Fruit fly (Drosophila melanogaster) whole organism, embryonic: ENCODE results near the gene CG7298.

Experiments
- Aef1 ChIP-seq: fragments of 200-800 bp; sonication (Bioruptor generic); IDR thresholded peaks from 3 replicates; pipeline ENCODE4 v1.3.6; 2022; ENCODE audit warnings: missing biosample characterization, missing genetic modification characterization
- Antp ChIP-seq: fragments of 200-800 bp; sonication (Bioruptor generic); optimal IDR thresholded peaks from 3 replicates; lab custom pipeline; 2016; ENCODE audit warnings: missing biosample characterization, missing genetic modification characterization
- Asciz ChIP-seq: fragments of 200-800 bp; sonication (Bioruptor generic); optimal IDR thresholded peaks from 2 replicates; lab custom pipeline; 2017; ENCODE audit warnings: missing biosample characterization, mild to moderate bottlenecking, missing genetic modification characterization, missing genetic modification reagents
- Bdp1 ChIP-seq: fragments of 200-800 bp; sonication (Bioruptor generic); optimal IDR thresholded peaks from 3 replicates; lab custom pipeline; 2016; ENCODE audit warnings: missing biosample characterization, missing genetic modification characterization
- CG10462 ChIP-seq: fragments of 200-800 bp; sonication (Bioruptor generic); optimal IDR thresholded peaks from 2 replicates; lab custom pipeline; 2016; ENCODE audit warnings: missing biosample characterization, missing genetic modification characterization
- CG11085 ChIP-seq: fragments of 200-800 bp; sonication (Bioruptor generic); IDR thresholded peaks from 2 replicates; pipeline ENCODE4 v1.3.6; 2022; ENCODE audit warnings: missing biosample characterization, missing genetic modification characterization
- CG12155 ChIP-seq: fragments of 200-800 bp; sonication (Bioruptor generic); optimal IDR thresholded peaks from 3 replicates; lab custom pipeline; 2016; ENCODE audit warnings: missing biosample characterization, missing genetic modification characterization
- CG13296 ChIP-seq: fragments of 200-800 bp; sonication (Bioruptor generic); optimal IDR thresholded peaks from 3 replicates; lab custom pipeline; 2018; ENCODE audit warnings: missing biosample characterization, mild to moderate bottlenecking, missing genetic modification characterization
- CG13894 ChIP-seq: fragments of 200-800 bp; sonication (Bioruptor generic); optimal IDR thresholded peaks from 3 replicates; lab custom pipeline; 2018; ENCODE audit warnings: missing biosample characterization, mild to moderate bottlenecking, missing genetic modification characterization, moderate library complexity
- CG14965 ChIP-seq: fragments of 200-800 bp; sonication (Bioruptor generic); optimal IDR thresholded peaks from 2 replicates; lab custom pipeline; 2016; ENCODE audit warnings: missing biosample characterization, missing genetic modification characterization, borderline replicate concordance
- CG17361 ChIP-seq: fragments of 200-800 bp; sonication (Bioruptor generic); IDR thresholded peaks from 3 replicates; pipeline ENCODE4 v1.3.6; 2022; ENCODE audit warnings: missing biosample characterization, missing genetic modification characterization
- CG17912 ChIP-seq: fragments of 200-800 bp; sonication (Bioruptor generic); optimal IDR thresholded peaks from 2 replicates; lab custom pipeline; 2018; ENCODE audit warnings: missing biosample characterization, mild to moderate bottlenecking, missing genetic modification characterization
- CG18262 ChIP-seq: fragments of 200-800 bp; optimal IDR thresholded peaks from 3 replicates; lab custom pipeline; 2019; ENCODE audit warnings: missing biosample characterization, mild to moderate bottlenecking, missing genetic modification characterization, moderate library complexity
- CG1832 ChIP-seq: fragments of 200-800 bp; sonication (Bioruptor generic); optimal IDR thresholded peaks from 2 replicates; lab custom pipeline; 2017; ENCODE audit warnings: missing biosample characterization, mild to moderate bottlenecking, missing genetic modification characterization, inconsistent platforms
- CG31388 ChIP-seq: fragments of 200-800 bp; sonication (Bioruptor generic); optimal IDR thresholded peaks from 2 replicates; lab custom pipeline; 2016; ENCODE audit warnings: missing biosample characterization, missing genetic modification characterization
- CG32532 ChIP-seq: fragments of 200-800 bp; sonication (Bioruptor generic); IDR thresholded peaks from 2 replicates; pipeline ENCODE4 v1.3.6; 2022; ENCODE audit warnings: missing biosample characterization, missing genetic modification characterization
- CG3281 ChIP-seq: fragments of 200-800 bp; sonication (Bioruptor generic); optimal IDR thresholded peaks from 3 replicates; lab custom pipeline; 2017; ENCODE audit warnings: missing biosample characterization, mild to moderate bottlenecking, missing genetic modification characterization
- CG4328 ChIP-seq: fragments of 200-800 bp; sonication (Bioruptor generic); optimal IDR thresholded peaks from 3 replicates; lab custom pipeline; 2017; ENCODE audit warnings: missing biosample characterization, missing genetic modification reagents, missing genetic modification characterization
- CG4360 ChIP-seq: fragments of 200-800 bp; sonication (Bioruptor generic); IDR thresholded peaks from 2 replicates; pipeline ENCODE4 v1.3.6; 2022; ENCODE audit warnings: missing biosample characterization, missing genetic modification characterization
- CG5180 ChIP-seq: fragments of 200-800 bp; sonication (Bioruptor generic); optimal IDR thresholded peaks from 3 replicates; lab custom pipeline; 2017; ENCODE audit warnings: missing biosample characterization, missing genetic modification characterization, mild to moderate bottlenecking, moderate library complexity, missing genetic modification reagents
- CG7271 ChIP-seq: fragments of 200-800 bp; sonication (Bioruptor generic); optimal IDR thresholded peaks from 2 replicates; lab custom pipeline; 2018; ENCODE audit warnings: missing biosample characterization, mild to moderate bottlenecking, missing genetic modification characterization, moderate library complexity
- CG7745 ChIP-seq: fragments of 200-800 bp; sonication (Bioruptor generic); optimal IDR thresholded peaks from 2 replicates; lab custom pipeline; 2018; ENCODE audit warnings: missing biosample characterization, mild to moderate bottlenecking, missing genetic modification characterization, moderate library complexity
- Dll ChIP-seq: fragments of 200-800 bp; sonication (Bioruptor generic); IDR thresholded peaks from 4 replicates; pipeline ENCODE4 v1.3.6; 2022; ENCODE audit warnings: missing biosample characterization, missing genetic modification characterization; ENCODE audit not compliant: partially characterized antibody
- Meics ChIP-seq: fragments of 200-800 bp; sonication (Bioruptor generic); optimal IDR thresholded peaks from 2 replicates; lab custom pipeline; 2017; ENCODE audit warnings: missing biosample characterization, mild to moderate bottlenecking, missing genetic modification characterization
- Opbp ChIP-seq: fragments of 200-800 bp; sonication (Bioruptor generic); IDR thresholded peaks from 3 replicates; pipeline ENCODE4 v1.3.6; 2022; ENCODE audit warnings: missing biosample characterization, missing genetic modification characterization; ENCODE audit not compliant: partially characterized antibody
- Sox100B ChIP-seq: fragments of 200-800 bp; sonication (Bioruptor generic); optimal IDR thresholded peaks from 3 replicates; lab custom pipeline; 2018; ENCODE audit warnings: missing biosample characterization, mild to moderate bottlenecking, missing genetic modification characterization
- Ssrp ChIP-seq: fragments of 200-800 bp; sonication (Bioruptor generic); optimal IDR thresholded peaks from 2 replicates; lab custom pipeline; 2018; ENCODE audit warnings: missing biosample characterization, mild to moderate bottlenecking, missing genetic modification characterization, moderate library complexity
- Stat92E ChIP-seq, 3 experiments: fragments of >200 bp in 2 of 3; fragments of 200-800 bp in 1 of 3; sonication (Bioruptor generic) in 1 of 3; optimal IDR thresholded peaks; 2 replicates each; lab custom pipeline; 2017 to 2019; ENCODE audit warnings: missing biosample characterization in 3 of 3, missing genetic modification characterization in 3 of 3, mild to moderate bottlenecking in 1 of 3, moderate library complexity in 1 of 3
- amos ChIP-seq: fragments of 200-800 bp; sonication (Bioruptor generic); IDR thresholded peaks from 2 replicates; pipeline ENCODE4 v1.3.6; 2022; ENCODE audit warnings: missing biosample characterization, missing genetic modification characterization; ENCODE audit not compliant: partially characterized antibody
- ara ChIP-seq: fragments of 200-800 bp; sonication (Bioruptor generic); IDR thresholded peaks from 2 replicates; pipeline ENCODE4 v1.3.6; 2022; ENCODE audit warnings: missing biosample characterization, missing genetic modification characterization
- bsh ChIP-seq, 2 experiments: fragments of 200-800 bp; sonication (Bioruptor generic); optimal IDR thresholded peaks; 2 replicates each; lab custom pipeline; 2017 to 2018; ENCODE audit warnings: mild to moderate bottlenecking in 2 of 2, missing biosample characterization in 2 of 2, missing genetic modification characterization in 2 of 2, moderate library complexity in 1 of 2
- cg ChIP-seq: fragments of 200-800 bp; sonication (Bioruptor generic); optimal IDR thresholded peaks from 3 replicates; lab custom pipeline; 2019; ENCODE audit warnings: missing biosample characterization, mild to moderate bottlenecking, missing genetic modification characterization, moderate library complexity
- ci ChIP-seq: fragments of 200-800 bp; sonication (Bioruptor generic); IDR thresholded peaks from 3 replicates; pipeline ENCODE4 v1.3.6; 2022; ENCODE audit warnings: missing biosample characterization, missing genetic modification characterization
- crc ChIP-seq: fragments of 200-800 bp; sonication (Bioruptor generic); optimal IDR thresholded peaks from 2 replicates; lab custom pipeline; 2016; ENCODE audit warnings: missing biosample characterization, missing genetic modification characterization
- dan ChIP-seq: fragments of 200-800 bp; sonication (Bioruptor generic); IDR thresholded peaks from 2 replicates; pipeline ENCODE4 v1.3.6; 2022; ENCODE audit warnings: missing biosample characterization, missing genetic modification characterization
- dimm ChIP-seq: fragments of 200-800 bp; sonication (Bioruptor generic); IDR thresholded peaks from 2 replicates; pipeline ENCODE4 v1.3.6; 2022; ENCODE audit warnings: missing biosample characterization, missing genetic modification characterization
- fd102C ChIP-seq: fragments of 200-800 bp; sonication (Bioruptor generic); optimal IDR thresholded peaks from 2 replicates; lab custom pipeline; 2018; ENCODE audit warnings: missing biosample characterization, mild to moderate bottlenecking, missing genetic modification characterization, moderate library complexity
- gcm2 ChIP-seq: fragments of 200-800 bp; sonication (Bioruptor generic); optimal IDR thresholded peaks from 2 replicates; lab custom pipeline; 2016; ENCODE audit warnings: missing biosample characterization, missing genetic modification characterization
- gro ChIP-seq: fragments of 200-800 bp; sonication (Bioruptor generic); optimal IDR thresholded peaks from 2 replicates; lab custom pipeline; 2016; ENCODE audit warnings: missing biosample characterization, missing genetic modification characterization
- ham ChIP-seq: fragments of 200-800 bp; sonication (Bioruptor generic); IDR thresholded peaks from 2 replicates; pipeline ENCODE4 v1.3.6; 2022; ENCODE audit warnings: missing biosample characterization, missing genetic modification characterization
- hbn ChIP-seq: fragments of 200-800 bp; sonication (Bioruptor generic); IDR thresholded peaks from 2 replicates; pipeline ENCODE4 v1.3.6; 2022; ENCODE audit warnings: missing biosample characterization, missing genetic modification characterization; ENCODE audit not compliant: partially characterized antibody
- nau ChIP-seq: fragments of 200-800 bp; sonication (Bioruptor generic); optimal IDR thresholded peaks from 3 replicates; lab custom pipeline; 2017; ENCODE audit warnings: missing biosample characterization, mild to moderate bottlenecking, missing genetic modification characterization, missing genetic modification reagents
- pb ChIP-seq: fragments of 200-800 bp; sonication (Bioruptor generic); optimal IDR thresholded peaks from 3 replicates; lab custom pipeline; 2016; ENCODE audit warnings: missing biosample characterization, missing genetic modification characterization
- prd ChIP-seq, 3 experiments: fragments of >200 bp in 2 of 3; fragments of 200-800 bp in 1 of 3; sonication (Bioruptor generic) in 1 of 3; optimal IDR thresholded peaks in 2 of 3; IDR thresholded peaks in 1 of 3; 2 replicates in 2 of 3; 3 replicates in 1 of 3; pipeline versions ENCODE4 v1.3.6 to Lab custom; 2017 to 2022; ENCODE audit warnings: missing biosample characterization in 1 of 3, missing genetic modification characterization in 1 of 3
- rib ChIP-seq: fragments of 200-800 bp; sonication (Bioruptor generic); IDR thresholded peaks from 2 replicates; pipeline ENCODE4 v1.3.6; 2022; ENCODE audit warnings: missing biosample characterization, missing genetic modification characterization
- sens ChIP-seq: fragments of 200-800 bp; sonication (Bioruptor generic); peaks from one replicate; lab custom pipeline; 2016; ENCODE audit warnings: missing biosample characterization, missing genetic modification characterization
- sima ChIP-seq: fragments of 200-800 bp; sonication (Bioruptor generic); optimal IDR thresholded peaks from 2 replicates; lab custom pipeline; 2016; ENCODE audit warnings: missing biosample characterization, missing genetic modification characterization
- tgo ChIP-seq: fragments of 200-800 bp; sonication (Bioruptor generic); IDR thresholded peaks from 3 replicates; pipeline ENCODE4 v1.3.6; 2022; ENCODE audit warnings: missing biosample characterization, missing genetic modification characterization
- toy ChIP-seq: fragments of 200-800 bp; sonication (Bioruptor generic); IDR thresholded peaks from 2 replicates; pipeline ENCODE4 v1.3.6; 2022; ENCODE audit warnings: missing biosample characterization, missing genetic modification characterization
- unpg ChIP-seq: fragments of 200-800 bp; sonication (Bioruptor generic); optimal IDR thresholded peaks from 3 replicates; lab custom pipeline; 2018; ENCODE audit warnings: missing biosample characterization, mild to moderate bottlenecking, missing genetic modification characterization, moderate library complexity
- zfh1 ChIP-seq: fragments of 200-800 bp; sonication (Bioruptor generic); IDR thresholded peaks from 3 replicates; pipeline ENCODE4 v1.3.6; 2022; ENCODE audit warnings: missing biosample characterization, missing genetic modification characterization

The CG7298 gene

DNA sequence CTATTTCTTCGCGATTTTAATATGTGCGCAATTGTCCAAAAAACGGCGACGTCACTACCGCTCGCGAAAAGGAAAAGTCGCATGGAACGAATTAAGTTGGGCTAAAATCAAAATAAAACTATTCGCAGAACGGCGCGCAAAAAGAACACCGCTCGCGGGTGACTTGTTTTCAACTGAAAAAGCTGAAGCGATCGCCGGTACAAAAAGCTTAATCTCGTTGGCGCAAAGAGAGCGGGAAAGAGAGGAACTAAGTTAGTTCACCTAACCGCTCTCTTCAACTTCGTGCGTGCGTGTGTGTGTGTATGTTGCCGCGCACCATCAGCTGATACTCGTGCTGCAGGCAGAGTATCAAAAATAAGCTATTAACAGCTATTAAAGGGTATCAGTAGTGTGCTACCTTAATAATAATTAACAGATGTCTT is 5.3 kb downstream of the CG7298 start, which contains the start of gene CG42674 (continued):
- TF ChIP-seq CG5180 (GFP tag; lab: Kevin White, UChicago) (peak; percentile 42), Asciz (GFP tag; lab: Kevin White, UChicago) (no peak), prd (optimal IDR thresholded peaks at IDR 0.05; lab: Kevin White, UChicago) (no peak), prd (GFP tag; IDR thresholded peaks at IDR 0.05; lab: Robert Waterston, UW) (no peak), CG31388 (GFP tag; lab: Kevin White, UChicago) (no peak), amos (GFP tag; lab: Robert Waterston, UW) (no peak; the same call in 1 of the 2 replicates), dimm (no peak), crc (GFP tag; lab: Kevin White, UChicago) (no peak), tgo (GFP tag; lab: Robert Waterston, UW) (no peak), bsh (GFP tag; optimal IDR thresholded peaks at IDR 0.05; lab: Kevin White, UChicago) (no peak), sima (GFP tag; lab: Kevin White, UChicago) (no peak), CG13894 (tag; lab: Kevin White, UChicago) (no peak), CG10462 (GFP tag; lab: Kevin White, UChicago) (no peak), ci (no peak), CG12155 (GFP tag; lab: Kevin White, UChicago) (no peak), CG14965 (GFP tag; lab: Kevin White, UChicago) (no peak), CG17912 (GFP tag; lab: Kevin White, UChicago) (no peak), gcm2 (no peak), rib (GFP tag; lab: Robert Waterston, UW) (peak; percentile 56; the same call in 1 of the 2 replicates), CG4360 (no peak), sens (GFP tag; lab: Kevin White, UChicago) (no peak), Bdp1 (no peak), CG4328 (no peak), fd102C (GFP tag; lab: Kevin White, UChicago) (no peak), ara (GFP tag; lab: Robert Waterston, UW) (no peak), toy (GFP tag; lab: Robert Waterston, UW) (no peak), pb (GFP tag; lab: Kevin White, UChicago) (no peak), nau (no peak), Dll (GFP tag; lab: Robert Waterston, UW) (no peak), CG7271 (tag; lab: Kevin White, UChicago) (no peak), hbn (GFP tag; lab: Robert Waterston, UW) (no peak), gro (GFP tag; lab: Kevin White, UChicago) (no peak), Ssrp (tag; lab: Kevin White, UChicago) (no peak), Opbp (no peak), dan (GFP tag; lab: Robert Waterston, UW) (no peak), zfh1 (GFP tag; lab: Robert Waterston, UW) (no peak), cg (GFP tag; lab: Kevin White, UChicago) (peak; percentile 61), CG11085 (GFP tag; lab: Robert Waterston, UW) (no peak), ham (GFP tag; lab: Robert Waterston, UW) (no peak), CG1832 (GFP tag; lab: Kevin White, UChicago) (no peak), CG13296 (no peak), CG18262 (tag; lab: Kevin White, UChicago) (no peak), Antp (GFP tag; lab: Kevin White, UChicago) (no peak), CG3281 (GFP tag; lab: Kevin White, UChicago) (peak; percentile 23), CG32532 (0 out of 2 replicates have a peak, but pooled peaks have one; percentile 15), Meics (peak; percentile 12), Stat92E (GFP tag; optimal IDR thresholded peaks at IDR 0.05; lab: Kevin White, UChicago) (no peak), Sox100B (GFP tag; lab: Kevin White, UChicago) (no peak), CG7745 (no peak), unpg (GFP tag; lab: Kevin White, UChicago) (no peak), CG17361 (GFP tag; lab: Robert Waterston, UW) (no peak), Aef1 (GFP tag; lab: Robert Waterston, UW) (no peak)
